Fruit fly (Drosophila melanogaster) whole organism, embryonic: ENCODE data around the gene et.

Source experiments
- CG10321 ChIP-seq: fragments of 200-800 bp; sonication (Bioruptor generic); IDR thresholded peaks from 2 replicates; pipeline ENCODE4 v1.3.6; 2022; ENCODE audit warnings: missing biosample characterization, missing genetic modification characterization
- CG10543 ChIP-seq: fragments of 200-800 bp; sonication (Bioruptor generic); optimal IDR thresholded peaks from 3 replicates; lab custom pipeline; 2017; ENCODE audit warnings: missing biosample characterization, mild to moderate bottlenecking, missing genetic modification characterization, moderate library complexity
- CG11247 ChIP-seq: fragments of 200-800 bp; sonication (Bioruptor generic); IDR thresholded peaks from 2 replicates; pipeline ENCODE4 v1.3.6; 2022; ENCODE audit warnings: missing biosample characterization, missing genetic modification characterization
- CG12071 ChIP-seq: fragments of 200-800 bp; sonication (Bioruptor generic); optimal IDR thresholded peaks from 3 replicates; lab custom pipeline; 2018; ENCODE audit warnings: missing biosample characterization, mild to moderate bottlenecking, missing genetic modification characterization
- CG12104 ChIP-seq: fragments of 200-800 bp; sonication (Bioruptor generic); optimal IDR thresholded peaks from 3 replicates; lab custom pipeline; 2016; ENCODE audit warnings: missing biosample characterization, missing genetic modification characterization
- CG1233 ChIP-seq: fragments of 200-800 bp; sonication (Bioruptor generic); optimal IDR thresholded peaks from 4 replicates; lab custom pipeline; 2018; ENCODE audit warnings: missing biosample characterization, mild to moderate bottlenecking, missing genetic modification characterization
- CG12769 ChIP-seq: fragments of 200-800 bp; sonication (Bioruptor generic); optimal IDR thresholded peaks from 2 replicates; lab custom pipeline; 2019; ENCODE audit warnings: missing biosample characterization, mild to moderate bottlenecking, missing genetic modification characterization, moderate library complexity
- CG16815 ChIP-seq: fragments of 200-800 bp; sonication (Bioruptor generic); optimal IDR thresholded peaks from 3 replicates; lab custom pipeline; 2017; ENCODE audit warnings: missing biosample characterization, mild to moderate bottlenecking, missing genetic modification characterization
- CG16863 ChIP-seq: fragments of 200-800 bp; sonication (Bioruptor generic); optimal IDR thresholded peaks from 3 replicates; lab custom pipeline; 2016; ENCODE audit warnings: missing biosample characterization, missing genetic modification characterization
- CG17359 ChIP-seq: fragments of 200-800 bp; sonication (Bioruptor generic); optimal IDR thresholded peaks from 3 replicates; lab custom pipeline; 2018; ENCODE audit warnings: missing biosample characterization, mild to moderate bottlenecking, missing genetic modification characterization, moderate library complexity
- CG17612 ChIP-seq: fragments of 200-800 bp; sonication (Bioruptor generic); IDR thresholded peaks from 2 replicates; pipeline ENCODE4 v1.3.6; 2022; ENCODE audit warnings: missing biosample characterization, missing genetic modification characterization
- CG18619 ChIP-seq: fragments of 200-800 bp; sonication (Bioruptor generic); optimal IDR thresholded peaks from 3 replicates; lab custom pipeline; 2017; ENCODE audit warnings: missing biosample characterization, mild to moderate bottlenecking, missing genetic modification characterization
- CG2129 ChIP-seq: fragments of 200-800 bp; sonication (Bioruptor generic); IDR thresholded peaks from 2 replicates; pipeline ENCODE4 v1.3.6; 2022; ENCODE audit warnings: missing biosample characterization, missing genetic modification characterization; ENCODE audit not compliant: partially characterized antibody
- CG31365 ChIP-seq: fragments of 200-800 bp; sonication (Bioruptor generic); optimal IDR thresholded peaks from 2 replicates; lab custom pipeline; 2018; ENCODE audit warnings: missing biosample characterization, mild to moderate bottlenecking, missing genetic modification characterization
- CG32767 ChIP-seq: fragments of 200-800 bp; sonication (Bioruptor generic); IDR thresholded peaks from 2 replicates; pipeline ENCODE4 v1.3.6; 2022; ENCODE audit warnings: missing biosample characterization, missing genetic modification characterization
- CG5953 ChIP-seq: fragments of 200-800 bp; sonication (Bioruptor generic); IDR thresholded peaks from 2 replicates; pipeline ENCODE4 v1.3.6; 2022; ENCODE audit warnings: missing biosample characterization, missing genetic modification characterization
- CG6683 ChIP-seq: fragments of 200-800 bp; sonication (Bioruptor generic); optimal IDR thresholded peaks from 2 replicates; lab custom pipeline; 2017; ENCODE audit warnings: missing biosample characterization, mild to moderate bottlenecking, missing genetic modification characterization, missing genetic modification reagents
- CG6689 ChIP-seq: fragments of 200-800 bp; sonication (Bioruptor generic); IDR thresholded peaks from 2 replicates; pipeline ENCODE4 v1.3.6; 2022; ENCODE audit warnings: missing biosample characterization, missing genetic modification characterization
- CG6765 ChIP-seq: fragments of 200-800 bp; sonication (Bioruptor generic); optimal IDR thresholded peaks from 3 replicates; lab custom pipeline; 2017; ENCODE audit warnings: missing biosample characterization, mild to moderate bottlenecking, missing genetic modification characterization
- CG7271 ChIP-seq: fragments of 200-800 bp; sonication (Bioruptor generic); optimal IDR thresholded peaks from 2 replicates; lab custom pipeline; 2018; ENCODE audit warnings: missing biosample characterization, mild to moderate bottlenecking, missing genetic modification characterization, moderate library complexity
- CG7987 ChIP-seq: fragments of 200-800 bp; sonication (Bioruptor generic); optimal IDR thresholded peaks from 2 replicates; lab custom pipeline; 2018; ENCODE audit warnings: missing biosample characterization, mild to moderate bottlenecking, missing genetic modification characterization, moderate library complexity
- CG8388 ChIP-seq: fragments of 200-800 bp; sonication (Bioruptor generic); optimal IDR thresholded peaks from 2 replicates; lab custom pipeline; 2019; ENCODE audit warnings: missing biosample characterization, mild to moderate bottlenecking, missing genetic modification characterization, moderate library complexity
- CrebB ChIP-seq: fragments of 200-800 bp; sonication (Bioruptor generic); optimal IDR thresholded peaks from 3 replicates; lab custom pipeline; 2018; ENCODE audit warnings: missing biosample characterization, mild to moderate bottlenecking, missing genetic modification characterization
- D19B ChIP-seq: fragments of 200-800 bp; sonication (Bioruptor generic); optimal IDR thresholded peaks from 2 replicates; lab custom pipeline; 2017; ENCODE audit warnings: missing biosample characterization, mild to moderate bottlenecking, missing genetic modification characterization
- Dek ChIP-seq: fragments of 200-800 bp; sonication (Bioruptor generic); optimal IDR thresholded peaks from 3 replicates; lab custom pipeline; 2019; ENCODE audit warnings: missing biosample characterization, mild to moderate bottlenecking, missing genetic modification characterization, moderate library complexity
- Ets65A ChIP-seq: fragments of 200-800 bp; sonication (Bioruptor generic); peaks from one replicate; lab custom pipeline; 2016; ENCODE audit warnings: missing biosample characterization, missing genetic modification characterization
- HmgD ChIP-seq: fragments of 200-800 bp; sonication (Bioruptor generic); optimal IDR thresholded peaks from 3 replicates; lab custom pipeline; 2016; ENCODE audit warnings: missing biosample characterization, missing genetic modification characterization
- Jarid2 ChIP-seq: fragments of 200-800 bp; sonication (Bioruptor generic); optimal IDR thresholded peaks from 3 replicates; lab custom pipeline; 2017; ENCODE audit warnings: mild to moderate bottlenecking, missing biosample characterization, missing genetic modification reagents, missing genetic modification characterization
- Lhr ChIP-seq: fragments of 200-800 bp; sonication (Bioruptor generic); optimal IDR thresholded peaks from 3 replicates; lab custom pipeline; 2017; ENCODE audit warnings: mild to moderate bottlenecking, missing biosample characterization, missing genetic modification reagents, missing genetic modification characterization
- Nf-YB ChIP-seq: fragments of 200-800 bp; sonication (Bioruptor generic); optimal IDR thresholded peaks from 3 replicates; lab custom pipeline; 2019; ENCODE audit warnings: missing biosample characterization, mild to moderate bottlenecking, missing genetic modification characterization, moderate library complexity
- ab ChIP-seq: fragments of 200-800 bp; sonication (Bioruptor generic); optimal IDR thresholded peaks from 2 replicates; lab custom pipeline; 2016; ENCODE audit warnings: missing biosample characterization, missing genetic modification characterization
- abd-A ChIP-seq: fragments of 200-800 bp; sonication (Bioruptor generic); optimal IDR thresholded peaks from 3 replicates; lab custom pipeline; 2019; ENCODE audit warnings: missing biosample characterization, mild to moderate bottlenecking, missing genetic modification characterization, moderate library complexity
- ash1 ChIP-seq: fragments of 200-800 bp; sonication (Bioruptor generic); optimal IDR thresholded peaks from 2 replicates; lab custom pipeline; 2018; ENCODE audit warnings: missing biosample characterization, mild to moderate bottlenecking, missing genetic modification characterization
- az2 ChIP-seq: fragments of 200-800 bp; sonication (Bioruptor generic); optimal IDR thresholded peaks from 3 replicates; lab custom pipeline; 2016; ENCODE audit warnings: missing biosample characterization, missing genetic modification characterization
- bsh ChIP-seq, 2 experiments: fragments of 200-800 bp; sonication (Bioruptor generic); optimal IDR thresholded peaks; 2 replicates each; lab custom pipeline; 2017 to 2018; ENCODE audit warnings: mild to moderate bottlenecking in 2 of 2, missing biosample characterization in 2 of 2, missing genetic modification characterization in 2 of 2, moderate library complexity in 1 of 2
- cas ChIP-seq: fragments of 200-800 bp; sonication (Bioruptor generic); IDR thresholded peaks from 2 replicates; pipeline ENCODE4 v1.3.6; 2022; ENCODE audit warnings: missing biosample characterization, missing genetic modification characterization
- da ChIP-seq: fragments of 200-800 bp; sonication (Bioruptor generic); optimal IDR thresholded peaks from 2 replicates; lab custom pipeline; 2016; ENCODE audit warnings: missing biosample characterization, missing genetic modification characterization
- dysf ChIP-seq: fragments of 200-800 bp; sonication (Bioruptor generic); IDR thresholded peaks from 3 replicates; pipeline ENCODE4 v1.3.6; 2022; ENCODE audit warnings: missing biosample characterization, missing genetic modification characterization
- exex ChIP-seq: fragments of 200-800 bp; sonication (Bioruptor generic); optimal IDR thresholded peaks from 4 replicates; lab custom pipeline; 2018; ENCODE audit warnings: missing biosample characterization, mild to moderate bottlenecking, missing genetic modification characterization, moderate library complexity
- fd64A ChIP-seq: fragments of 200-800 bp; sonication (Bioruptor generic); optimal IDR thresholded peaks from 3 replicates; lab custom pipeline; 2018; ENCODE audit warnings: missing biosample characterization, mild to moderate bottlenecking, missing genetic modification characterization
- grau ChIP-seq: fragments of 200-800 bp; optimal IDR thresholded peaks from 3 replicates; lab custom pipeline; 2019; ENCODE audit warnings: missing biosample characterization, mild to moderate bottlenecking, missing genetic modification characterization, moderate library complexity
- gsb-n ChIP-seq: fragments of 200-800 bp; sonication (Bioruptor generic); optimal IDR thresholded peaks from 3 replicates; lab custom pipeline; 2018; ENCODE audit warnings: missing biosample characterization, mild to moderate bottlenecking, missing genetic modification characterization
- her ChIP-seq: fragments of 200-800 bp; sonication (Bioruptor generic); optimal IDR thresholded peaks from 2 replicates; lab custom pipeline; 2016; ENCODE audit warnings: missing biosample characterization, missing genetic modification characterization
- lola ChIP-seq, 3 experiments: fragments of >200 bp in 2 of 3; fragments of 200-800 bp in 1 of 3; sonication (Bioruptor generic) in 1 of 3; optimal IDR thresholded peaks; 2 replicates each; lab custom pipeline; 2017 to 2019; ENCODE audit warnings: missing biosample characterization in 3 of 3, missing genetic modification characterization in 3 of 3, mild to moderate bottlenecking in 1 of 3, moderate library complexity in 1 of 3
- oc ChIP-seq: fragments of 200-800 bp; sonication (Bioruptor generic); optimal IDR thresholded peaks from 2 replicates; lab custom pipeline; 2018; ENCODE audit warnings: missing biosample characterization, mild to moderate bottlenecking, missing genetic modification characterization, moderate library complexity
- pan ChIP-seq, 4 experiments: fragments of >200 bp in 3 of 4; fragments of 200-800 bp in 1 of 4; sonication (Bioruptor generic) in 1 of 4; optimal IDR thresholded peaks in 3 of 4; IDR thresholded peaks in 1 of 4; 2 replicates each; pipeline versions ENCODE4 v1.3.6 to Lab custom; 2017 to 2022; ENCODE audit warnings: missing biosample characterization in 2 of 4, missing genetic modification characterization in 2 of 4, mixed read lengths in 1 of 4
- sima ChIP-seq: fragments of 200-800 bp; sonication (Bioruptor generic); optimal IDR thresholded peaks from 2 replicates; lab custom pipeline; 2016; ENCODE audit warnings: missing biosample characterization, missing genetic modification characterization
- toy ChIP-seq: fragments of 200-800 bp; sonication (Bioruptor generic); IDR thresholded peaks from 2 replicates; pipeline ENCODE4 v1.3.6; 2022; ENCODE audit warnings: missing biosample characterization, missing genetic modification characterization
- zen ChIP-seq: fragments of 200-800 bp; sonication (Bioruptor generic); optimal IDR thresholded peaks from 3 replicates; lab custom pipeline; 2018; ENCODE audit warnings: missing biosample characterization, mild to moderate bottlenecking, missing genetic modification characterization, moderate library complexity

et gene

dm6 chrX:19642819-19643504 lies 32.7 kb downstream of the et start, which contains the start of the genes CG12237 and Sec61gamma (continued):
- TF ChIP-seq lola (GFP tag; optimal IDR thresholded peaks at IDR 0.05; lab: Kevin White, UChicago) (no peak), CG16863 (GFP tag; lab: Kevin White, UChicago) (no peak), CG1233 (GFP tag; lab: Kevin White, UChicago) (no peak), Ets65A (GFP tag; lab: Kevin White, UChicago) (peak; percentile 59), sima (GFP tag; lab: Kevin White, UChicago) (no peak), Nf-YB (GFP tag; lab: Kevin White, UChicago) (peak; percentile 16), CG8388 (no peak), CG10543 (GFP tag; lab: Kevin White, UChicago) (no peak), bsh (GFP tag; optimal IDR thresholded peaks at IDR 0.05; lab: Kevin White, UChicago) (no peak), fd64A (GFP tag; lab: Kevin White, UChicago) (no peak), CG6683 (GFP tag; lab: Kevin White, UChicago) (no peak), CG17359 (tag; lab: Kevin White, UChicago) (peak; percentile 26), dysf (0 out of 3 replicates have a peak, but pooled peaks have one; percentile 50), cas (GFP tag; lab: Robert Waterston, UW) (no peak), CG32767 (GFP tag; lab: Robert Waterston, UW) (no peak), oc (tag; lab: Kevin White, UChicago) (no peak), CG7987 (GFP tag; lab: Kevin White, UChicago) (peak; percentile 64), CG12769 (tag; lab: Kevin White, UChicago) (no peak), CrebB (tag; lab: Kevin White, UChicago) (peak; percentile 0), Lhr (GFP tag; lab: Kevin White, UChicago) (no peak), da (GFP tag; lab: Kevin White, UChicago) (no peak), gsb-n (tag; lab: Kevin White, UChicago) (no peak), her (no peak), pan (optimal IDR thresholded peaks at IDR 0.05; lab: Kevin White, UChicago) (no peak), pan (GFP tag; optimal IDR thresholded peaks at IDR 0.05 in 1 of 2, IDR thresholded peaks at IDR 0.05 in 1 of 2) (no peak), CG2129 (GFP tag; lab: Robert Waterston, UW) (no peak), Dek (tag; lab: Kevin White, UChicago) (peak; percentile 27), ash1 (GFP tag; lab: Kevin White, UChicago) (no peak), Jarid2 (GFP tag; lab: Kevin White, UChicago) (no peak), grau (tag; lab: Kevin White, UChicago) (peak; percentile 28), CG31365 (tag; lab: Kevin White, UChicago) (no peak), HmgD (GFP tag; lab: Kevin White, UChicago) (peak; percentile 13), CG5953 (GFP tag; lab: Robert Waterston, UW) (no peak), zen (no peak), CG16815 (GFP tag; lab: Kevin White, UChicago) (no peak), exex (tag; lab: Kevin White, UChicago) (no peak), CG17612 (no peak), CG7271 (no peak), ab (GFP tag; lab: Kevin White, UChicago) (no peak), abd-A (tag; lab: Kevin White, UChicago) (no peak), CG12104 (GFP tag; lab: Kevin White, UChicago) (no peak), toy (GFP tag; lab: Robert Waterston, UW) (no peak), CG10321 (GFP tag; lab: Robert Waterston, UW) (no peak), CG12071 (no peak), CG18619 (GFP tag; lab: Kevin White, UChicago) (no peak), D19B (no peak), az2 (no peak), CG6689 (GFP tag; lab: Robert Waterston, UW) (no peak), CG6765 (GFP tag; lab: Kevin White, UChicago) (no peak), CG11247 (GFP tag; lab: Robert Waterston, UW) (peak; percentile 46)
